Fruit fly (Drosophila melanogaster): Measurements from ENCODE around the gene CG18178.
A peak's percentile ranks its signal among the peaks of the same experiment; 100 is the strongest.

CG18178 gene

DNA sequence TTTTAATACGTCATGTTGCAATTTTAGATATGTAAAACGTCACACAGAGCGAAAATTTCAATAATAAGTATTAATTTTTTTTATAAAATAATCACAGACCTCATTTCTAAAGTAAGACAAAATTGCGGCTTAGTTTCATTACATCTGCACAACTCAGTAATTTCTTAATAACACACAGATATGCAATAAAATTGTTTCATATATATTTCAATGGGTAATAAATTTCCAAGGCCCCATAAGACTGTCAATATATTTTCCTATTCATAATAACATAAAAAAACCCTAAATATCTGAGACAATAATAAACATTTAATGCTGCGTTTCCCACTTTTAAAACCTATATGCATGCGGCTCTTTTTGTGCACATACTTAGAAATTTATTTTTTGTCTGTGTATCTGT, 23.3 kb downstream of the CG18178 start (continued):
- TF ChIP-seq CoRest (tag; optimal IDR thresholded peaks at IDR 0.05) (peak; percentile 44), HLHmδ (GFP tag; optimal IDR thresholded peaks at IDR 0.05) (no peak), CG34376 (GFP tag; optimal IDR thresholded peaks at IDR 0.05) (no peak), so (GFP tag; IDR thresholded peaks at IDR 0.05) (no peak), CG6272 (GFP tag; IDR thresholded peaks at IDR 0.05) (0 out of 2 replicates have a peak, but pooled peaks have one; percentile 16), Trl (optimal IDR thresholded peaks at IDR 0.05) (no peak), Trl (GFP tag; optimal IDR thresholded peaks at IDR 0.05) (no peak), cg (GFP tag; optimal IDR thresholded peaks at IDR 0.05) (no peak), Hr51 (GFP tag; optimal IDR thresholded peaks at IDR 0.05) (peak in 1 of 2 experiments; percentile 75), jigr1 (GFP tag; IDR thresholded peaks at IDR 0.05) (no peak), Jarid2 (GFP tag; optimal IDR thresholded peaks at IDR 0.05) (no peak), CG11456 (GFP tag; IDR thresholded peaks at IDR 0.05) (no peak), CG12659 (GFP tag; optimal IDR thresholded peaks at IDR 0.05) (peak; percentile 34), CG8388 (GFP tag; optimal IDR thresholded peaks at IDR 0.05) (peak; percentile 19), CG7963 (GFP tag; IDR thresholded peaks at IDR 0.05; ENCODE audit: partially characterized antibody) (no peak), ftz-f1 (GFP tag; optimal IDR thresholded peaks at IDR 0.05) (no peak), croc (GFP tag; conservative IDR thresholded peaks at IDR 0.05) (no peak), Tbp (GFP tag; optimal IDR thresholded peaks at IDR 0.05) (no peak), Lpt (GFP tag; optimal IDR thresholded peaks at IDR 0.05) (no peak), danr (GFP tag; IDR thresholded peaks at IDR 0.05) (no peak), CG13894 (tag; optimal IDR thresholded peaks at IDR 0.05) (no peak), az2 (GFP tag; optimal IDR thresholded peaks at IDR 0.05) (peak; percentile 4), Hmx (GFP tag; optimal IDR thresholded peaks at IDR 0.05) (no peak), CG10959 (GFP tag; IDR thresholded peaks at IDR 0.05) (no peak), grau (tag; optimal IDR thresholded peaks at IDR 0.05) (peak; percentile 64), Meics (GFP tag; optimal IDR thresholded peaks at IDR 0.05) (peak; percentile 41), fd3F (GFP tag; optimal IDR thresholded peaks at IDR 0.05) (peak; percentile 14), Dip2 (GFP tag; IDR thresholded peaks at IDR 0.05) (no peak), CG12391 (tag; optimal IDR thresholded peaks at IDR 0.05) (peak; percentile 54), psq (GFP tag; optimal IDR thresholded peaks at IDR 0.05) (no peak), eyg (GFP tag; optimal IDR thresholded peaks at IDR 0.05) (no peak), Hr39 (optimal IDR thresholded peaks at IDR 0.05) (no peak), nerfin-1 (tag; optimal IDR thresholded peaks at IDR 0.05) (peak; percentile 10), ewg (GFP tag; optimal IDR thresholded peaks at IDR 0.05) (peak; percentile 16), Eip74EF (GFP tag; optimal IDR thresholded peaks at IDR 0.05) (peak in 1 of 2 experiments; percentile 33), pan (optimal IDR thresholded peaks at IDR 0.05) (no peak), pan (GFP tag; optimal IDR thresholded peaks at IDR 0.05 in 1 of 2, IDR thresholded peaks at IDR 0.05 in 1 of 2) (no peak), ken (GFP tag; IDR thresholded peaks at IDR 0.05) (no peak), tup (GFP tag; optimal IDR thresholded peaks at IDR 0.05) (no peak), Sry-β (GFP tag; optimal IDR thresholded peaks at IDR 0.05) (no peak), CG15601 (tag; optimal IDR thresholded peaks at IDR 0.05) (no peak), Dek (tag; optimal IDR thresholded peaks at IDR 0.05) (no peak), dysf (GFP tag; IDR thresholded peaks at IDR 0.05) (peak; percentile 47; the same call in 1 of the 3 replicates), CG10321 (GFP tag; IDR thresholded peaks at IDR 0.05) (no peak), br (optimal IDR thresholded peaks at IDR 0.05) (no peak), pnt (GFP tag; optimal IDR thresholded peaks at IDR 0.05) (no peak), CG4360 (GFP tag; IDR thresholded peaks at IDR 0.05) (no peak), CG8944 (GFP tag; optimal IDR thresholded peaks at IDR 0.05) (no peak), crol (GFP tag; IDR thresholded peaks at IDR 0.05) (no peak), kay (GFP tag; optimal IDR thresholded peaks at IDR 0.05) (peak; percentile 7), CG15479 (GFP tag; optimal IDR thresholded peaks at IDR 0.05) (no peak), Deaf1 (tag; optimal IDR thresholded peaks at IDR 0.05) (peak; percentile 11), CG10431 (GFP tag; optimal IDR thresholded peaks at IDR 0.05) (no peak)

Data from whole organism, embryonic.